Worm (Caenorhabditis elegans): ENCODE results near the gene plc-1.

- no peak for TF ChIP-seq ama-1 (optimal IDR thresholded peaks at IDR 0.05)
- TF ChIP-seq flt-1 (GFP tag; IDR thresholded peaks at IDR 0.05), result no peak
- no peak for TF ChIP-seq ceh-36 (tag; optimal IDR thresholded peaks at IDR 0.05)
- no peak for TF ChIP-seq tra-4 (tag; optimal IDR thresholded peaks at IDR 0.05)
- TF ChIP-seq ceh-13 (GFP tag; optimal IDR thresholded peaks at IDR 0.05), result no peak
- TF ChIP-seq hmbx-1 (tag; optimal IDR thresholded peaks at IDR 0.05), result no peak
- TF ChIP-seq hmg-4 (GFP tag; optimal IDR thresholded peaks at IDR 0.05), result no peak
Measured at ce11 chrX:10851202-10851601, 12.8 kb upstream of the plc-1 start.
